Worm (Caenorhabditis elegans) whole organism, young adult: ENCODE measurements around the gene idh-2.

ENCODE experiments used
- C06A6.2 ChIP-seq: fragments of 200-800 bp; sonication (Bioruptor generic); conservative IDR thresholded peaks from 2 replicates; pipeline ENCODE4 v1.3.6; 2022; ENCODE audit warnings: missing genetic modification characterization, missing compliant biosample characterization
- D2030.7 ChIP-seq: fragments of 200-800 bp; sonication (Bioruptor generic); IDR thresholded peaks from 2 replicates; pipeline ENCODE4 v1.3.6; 2022; ENCODE audit warnings: missing genetic modification reagents, missing genetic modification characterization, missing compliant biosample characterization
- F33H1.4 ChIP-seq: fragments of 200-800 bp; sonication (Bioruptor generic); IDR thresholded peaks from 2 replicates; pipeline ENCODE4 v1.3.6; 2022; ENCODE audit warnings: missing genetic modification reagents, missing genetic modification characterization, missing compliant biosample characterization
- F37B4.10 ChIP-seq: fragments of 200-800 bp; sonication (Bioruptor generic); IDR thresholded peaks from 2 replicates; pipeline ENCODE4 v1.3.6; 2022; ENCODE audit warnings: missing genetic modification characterization, missing compliant biosample characterization
- T07F8.4 ChIP-seq: sonication (generic microtip); optimal IDR thresholded peaks from 2 replicates; lab custom pipeline; 2016; ENCODE audit warnings: mild to moderate bottlenecking, missing genetic modification characterization, moderate library complexity, missing compliant biosample characterization
- Y56A3A.18 ChIP-seq: fragments of 200-800 bp; sonication (Bioruptor generic); IDR thresholded peaks from 2 replicates; pipeline ENCODE4 v1.3.6; 2022; ENCODE audit warnings: missing genetic modification reagents, missing genetic modification characterization, missing compliant biosample characterization
- ccch-3 ChIP-seq: fragments of 200-800 bp; sonication (Bioruptor generic); optimal IDR thresholded peaks from 2 replicates; lab custom pipeline; 2018; ENCODE audit warnings: mild to moderate bottlenecking, missing genetic modification characterization, missing compliant biosample characterization
- cebp-2 ChIP-seq: fragments of 200-800 bp; sonication (Bioruptor generic); IDR thresholded peaks from 2 replicates; pipeline ENCODE4 v1.3.6; 2022; ENCODE audit warnings: missing genetic modification characterization, missing compliant biosample characterization
- ceh-100 ChIP-seq: fragments of 200-800 bp; sonication (Bioruptor generic); IDR thresholded peaks from 2 replicates; pipeline ENCODE4 v1.3.6; 2022; ENCODE audit warnings: missing genetic modification reagents, missing genetic modification characterization, missing compliant biosample characterization
- ceh-27 ChIP-seq: fragments of 200-800 bp; sonication (Bioruptor generic); optimal IDR thresholded peaks from 2 replicates; lab custom pipeline; 2018; ENCODE audit warnings: mild to moderate bottlenecking, missing genetic modification characterization, moderate library complexity, missing compliant biosample characterization
- ceh-40 ChIP-seq: fragments of 200-800 bp; sonication (Bioruptor generic); IDR thresholded peaks from 2 replicates; pipeline ENCODE4 v1.3.6; 2022; ENCODE audit warnings: missing genetic modification characterization, missing compliant biosample characterization
- ceh-58 ChIP-seq: fragments of 200-800 bp; sonication (Bioruptor generic); IDR thresholded peaks from 2 replicates; pipeline ENCODE4 v1.3.6; 2022; ENCODE audit warnings: missing genetic modification characterization, missing compliant biosample characterization
- chd-7 ChIP-seq: sonication (generic microtip); optimal IDR thresholded peaks from 2 replicates; lab custom pipeline; 2016; ENCODE audit warnings: mild to moderate bottlenecking, missing genetic modification characterization, moderate library complexity, missing compliant biosample characterization
- dox-1 ChIP-seq: fragments of 200-800 bp; sonication (Bioruptor generic); IDR thresholded peaks from 2 replicates; pipeline ENCODE4 v1.3.6; 2022; ENCODE audit warnings: missing genetic modification reagents, missing genetic modification characterization, missing compliant biosample characterization
- efl-1 ChIP-seq: fragments of 150-350 bp; optimal IDR thresholded peaks from 2 replicates; lab custom pipeline; 2014; ENCODE audit warnings: missing biosample characterization, missing genetic modification reagents, missing genetic modification characterization
- egl-44 ChIP-seq: fragments of 200-800 bp; sonication (Bioruptor generic); IDR thresholded peaks from 2 replicates; pipeline ENCODE4 v1.3.6; 2022; ENCODE audit warnings: missing genetic modification reagents, missing genetic modification characterization, missing compliant biosample characterization
- ets-4 ChIP-seq: fragments of 200-800 bp; sonication (Bioruptor generic); optimal IDR thresholded peaks from 2 replicates; lab custom pipeline; 2018; ENCODE audit warnings: mild to moderate bottlenecking, missing genetic modification characterization, missing compliant biosample characterization
- hmg-1.2 ChIP-seq: fragments of 200-800 bp; sonication (Bioruptor generic); IDR thresholded peaks from 2 replicates; pipeline ENCODE4 v1.3.6; 2022; ENCODE audit warnings: missing genetic modification reagents, missing genetic modification characterization, missing compliant biosample characterization
- hsf-1 ChIP-seq: fragments of 200-800 bp; sonication (Bioruptor generic); IDR thresholded peaks from 2 replicates; pipeline ENCODE4 v1.3.6; 2022; ENCODE audit warnings: missing genetic modification reagents, missing genetic modification characterization, missing compliant biosample characterization
- let-526 ChIP-seq: fragments of 200-800 bp; sonication (Bioruptor generic); IDR thresholded peaks from 2 replicates; pipeline ENCODE4 v1.3.6; 2022; ENCODE audit warnings: missing genetic modification reagents, missing genetic modification characterization, missing compliant biosample characterization
- lin-40 ChIP-seq: sonication (generic microtip); optimal IDR thresholded peaks from 2 replicates; lab custom pipeline; 2016; ENCODE audit warnings: missing genetic modification characterization, mild to moderate bottlenecking, missing compliant biosample characterization, missing genotype, missing genetic modification reagents
- lin-54 ChIP-seq: fragments of 200-800 bp; sonication (Bioruptor generic); optimal IDR thresholded peaks from 2 replicates; lab custom pipeline; 2018; ENCODE audit warnings: mild to moderate bottlenecking, missing genetic modification characterization, missing compliant biosample characterization
- lir-1 ChIP-seq: fragments of 200-800 bp; sonication (Bioruptor generic); conservative IDR thresholded peaks from 2 replicates; pipeline ENCODE4 v1.3.6; 2022; ENCODE audit warnings: missing genetic modification reagents, missing genetic modification characterization, missing compliant biosample characterization
- lsl-1 ChIP-seq: fragments of 200-800 bp; sonication (Bioruptor generic); optimal IDR thresholded peaks from 2 replicates; lab custom pipeline; 2018; ENCODE audit warnings: mild to moderate bottlenecking, missing genetic modification characterization, moderate library complexity, missing compliant biosample characterization
- madf-6 ChIP-seq: fragments of 200-800 bp; sonication (Bioruptor generic); IDR thresholded peaks from 2 replicates; pipeline ENCODE4 v1.3.6; 2022; ENCODE audit warnings: missing genetic modification reagents, missing genetic modification characterization, missing compliant biosample characterization
- madf-8 ChIP-seq: fragments of 200-800 bp; sonication (Bioruptor generic); conservative IDR thresholded peaks from 2 replicates; pipeline ENCODE4 v1.3.6; 2022; ENCODE audit warnings: missing genetic modification reagents, missing genetic modification characterization, missing compliant biosample characterization
- mcd-1 ChIP-seq: fragments of 200-800 bp; sonication (Bioruptor generic); IDR thresholded peaks from 2 replicates; pipeline ENCODE4 v1.3.6; 2022; ENCODE audit warnings: missing genetic modification reagents, missing genetic modification characterization, missing compliant biosample characterization
- mes-4 ChIP-seq: sonication (generic microtip); optimal IDR thresholded peaks from 2 replicates; lab custom pipeline; 2016; ENCODE audit warnings: missing genotype, missing genetic modification characterization, missing compliant biosample characterization
- nfyb-1 ChIP-seq: fragments of 200-800 bp; sonication (Bioruptor generic); IDR thresholded peaks from 2 replicates; pipeline ENCODE4 v1.3.6; 2022; ENCODE audit warnings: missing genetic modification reagents, missing genetic modification characterization, missing compliant biosample characterization
- nhr-120 ChIP-seq: fragments of 200-800 bp; sonication (Bioruptor generic); IDR thresholded peaks from 2 replicates; pipeline ENCODE4 v1.3.6; 2022; ENCODE audit warnings: missing genetic modification characterization, missing compliant biosample characterization
- nhr-27 ChIP-seq: fragments of 200-800 bp; sonication (Bioruptor generic); optimal IDR thresholded peaks from 2 replicates; lab custom pipeline; 2018; ENCODE audit warnings: mild to moderate bottlenecking, missing genetic modification characterization, moderate library complexity, missing compliant biosample characterization
- nhr-80 ChIP-seq: sonication (generic microtip); optimal IDR thresholded peaks from 2 replicates; lab custom pipeline; 2016; ENCODE audit warnings: missing genetic modification characterization, missing compliant biosample characterization
- rcor-1 ChIP-seq: fragments of 200-800 bp; sonication (Bioruptor generic); IDR thresholded peaks from 2 replicates; pipeline ENCODE4 v1.3.6; 2022; ENCODE audit warnings: missing genetic modification reagents, missing genetic modification characterization, missing compliant biosample characterization
- rpc-1 ChIP-seq, 2 experiments: fragments of 150-350 bp in 1 of 2; sonication (generic microtip) in 1 of 2; optimal IDR thresholded peaks; 2 replicates each; lab custom pipeline; 2014 to 2018; ENCODE audit warnings: missing biosample characterization in 1 of 2, missing genetic modification characterization in 1 of 2, missing genetic modification reagents in 1 of 2, missing genotype in 1 of 2
- sdz-38 ChIP-seq: sonication (generic microtip); optimal IDR thresholded peaks from 2 replicates; lab custom pipeline; 2016; ENCODE audit warnings: missing genotype, missing genetic modification characterization, missing compliant biosample characterization
- sea-2 ChIP-seq: fragments of 200-800 bp; sonication (Bioruptor generic); IDR thresholded peaks from 2 replicates; pipeline ENCODE4 v1.3.6; 2022; ENCODE audit warnings: missing genetic modification characterization, missing compliant biosample characterization
- snpc-1.1 ChIP-seq: sonication (generic microtip); optimal IDR thresholded peaks from 2 replicates; lab custom pipeline; 2017; ENCODE audit warnings: missing genetic modification characterization, mild to moderate bottlenecking, missing compliant biosample characterization, antibody characterized with exemption, moderate library complexity, missing genotype, missing genetic modification reagents; ENCODE audit not compliant: insufficient read depth
- somi-1 ChIP-seq: fragments of 200-800 bp; sonication (Bioruptor generic); optimal IDR thresholded peaks from 2 replicates; lab custom pipeline; 2018; ENCODE audit warnings: mild to moderate bottlenecking, missing genetic modification characterization, missing compliant biosample characterization
- xnd-1 ChIP-seq: sonication (generic microtip); optimal IDR thresholded peaks from 2 replicates; lab custom pipeline; 2016; ENCODE audit warnings: missing genotype, missing genetic modification reagents, missing genetic modification characterization, missing compliant biosample characterization
- zim-3 ChIP-seq: sonication (generic microtip); optimal IDR thresholded peaks from 2 replicates; lab custom pipeline; 2017; ENCODE audit warnings: mild to moderate bottlenecking, missing genetic modification characterization, moderate library complexity, missing compliant biosample characterization
- ztf-26 ChIP-seq: sonication (generic microtip); optimal IDR thresholded peaks from 2 replicates; lab custom pipeline; 2017; ENCODE audit warnings: missing genetic modification characterization, missing compliant biosample characterization

idh-2 gene

DNA sequence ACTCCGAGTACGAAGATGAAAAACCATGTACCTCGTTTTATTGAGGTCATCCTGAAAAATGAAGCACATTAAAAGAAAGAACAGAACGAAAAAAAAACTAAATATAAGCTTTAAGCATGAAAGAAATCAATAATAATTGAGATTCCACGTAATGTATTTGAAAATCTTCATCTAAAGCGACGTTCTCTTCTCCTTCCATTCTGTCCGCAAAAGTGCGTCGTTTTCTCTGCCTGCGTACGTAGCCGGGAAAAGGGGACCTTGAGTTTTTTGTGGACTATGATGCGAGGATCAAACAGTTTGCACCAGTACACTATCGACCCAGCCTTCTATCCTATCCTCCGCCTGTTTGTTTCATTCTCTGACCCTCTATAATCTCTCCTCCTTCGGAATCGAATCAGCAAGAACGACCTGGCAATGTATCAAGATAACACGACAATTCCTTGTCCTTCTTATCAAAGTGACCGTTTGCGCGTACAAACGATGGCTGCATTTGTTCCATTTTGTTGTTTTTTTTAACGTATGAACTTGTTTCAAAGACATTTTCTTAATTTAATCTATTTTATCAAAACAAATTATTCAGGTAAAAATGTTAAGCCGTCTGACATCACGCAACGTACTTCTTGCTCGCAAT, at the start of gene idh-2, which contains the start of gene C34F6.7:
Gene idh-2 (plus strand): TSS at position 581 of the 631 bp plus-strand sequence.
Gene C34F6.7 (minus strand): TSS at position 51 of the 631 bp plus-strand sequence.
- peak; percentile 6 for TF ChIP-seq lin-40 (tag; lab: Kevin White, UChicago)
- TF ChIP-seq cebp-2 (GFP tag; lab: Robert Waterston, UW): no peak
- TF ChIP-seq zim-3 (tag; lab: Kevin White, UChicago): no peak
- TF ChIP-seq ets-4: no peak
- TF ChIP-seq nhr-80: peak; percentile 52
- TF ChIP-seq sdz-38 (tag; lab: Kevin White, UChicago): no peak
- peak; percentile 38; the same call in 1 of the 2 replicates for TF ChIP-seq dox-1 (GFP tag; lab: Robert Waterston, UW)
- TF ChIP-seq hmg-1.2: peak; percentile 11; the same call in 1 of the 2 replicates
- 0 out of 2 replicates have a peak, but pooled peaks have one; percentile 22 for TF ChIP-seq nfyb-1
- TF ChIP-seq lsl-1 (GFP tag; lab: Kevin White, UChicago): no peak

DNA sequence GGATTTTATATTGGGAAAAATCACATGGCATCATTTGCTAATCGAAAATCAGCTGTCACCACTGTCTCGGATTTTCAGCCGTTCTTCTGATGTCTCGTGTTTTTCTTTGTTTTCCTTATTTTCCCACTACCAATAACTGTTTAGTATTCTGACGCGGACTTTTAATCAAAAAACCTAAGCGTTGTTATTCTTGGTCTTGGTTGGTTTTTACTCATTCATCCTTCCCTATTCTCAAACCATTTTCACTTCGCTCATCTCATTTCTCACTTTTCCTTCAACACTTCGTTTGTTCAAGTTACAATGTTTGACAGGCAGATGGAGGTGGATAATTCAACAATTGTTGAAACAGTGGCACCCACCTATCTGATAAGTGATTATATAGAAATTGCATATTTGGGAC, 37.2 kb upstream of the idh-2 start, which contains the start of gene gnrr-6:
Gene gnrr-6 (plus strand): TSS at position 301 of the 400 bp plus-strand sequence.
- no peak for TF ChIP-seq chd-7 (tag; lab: Kevin White, UChicago)
- no peak for TF ChIP-seq sea-2 (GFP tag; lab: Robert Waterston, UW)
- no peak for TF ChIP-seq rpc-1 (optimal IDR thresholded peaks at IDR 0.05; lab: Kevin White, UChicago)
- TF ChIP-seq rpc-1 (tag; optimal IDR thresholded peaks at IDR 0.05; lab: Kevin White, UChicago): no peak
- TF ChIP-seq ceh-100 (GFP tag; lab: Robert Waterston, UW): no peak
- no peak for TF ChIP-seq nhr-27 (tag; lab: Kevin White, UChicago)
- TF ChIP-seq let-526 (GFP tag; lab: Robert Waterston, UW): no peak
- no peak for TF ChIP-seq snpc-1.1 (tag; lab: Kevin White, UChicago)
- TF ChIP-seq ccch-3 (GFP tag; lab: Kevin White, UChicago): no peak
- TF ChIP-seq nhr-120 (GFP tag; lab: Robert Waterston, UW): no peak
- no peak for TF ChIP-seq D2030.7 (GFP tag; lab: Robert Waterston, UW)
- TF ChIP-seq F37B4.10: no peak
- TF ChIP-seq ceh-40 (GFP tag; lab: Robert Waterston, UW): no peak
- TF ChIP-seq madf-6: no peak

DNA sequence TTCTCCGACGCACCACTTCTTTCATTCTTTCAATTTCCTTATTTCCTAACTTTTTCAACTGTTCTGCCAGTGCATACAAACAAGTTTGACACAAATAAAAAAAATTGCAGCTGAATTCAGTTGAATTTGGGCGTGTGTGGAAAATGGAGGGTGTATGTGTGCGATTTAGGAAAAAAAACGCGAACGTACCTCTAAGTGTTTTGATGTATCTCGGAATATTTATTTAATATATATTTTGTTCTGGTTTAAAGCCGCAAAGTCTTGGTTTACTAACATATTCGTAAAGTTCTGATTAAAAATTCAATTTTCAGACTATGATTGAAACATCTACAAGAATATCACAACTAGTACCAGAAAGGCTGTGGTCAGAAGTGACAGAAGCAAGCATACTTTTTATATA, 30.3 kb upstream of the idh-2 start, which contains the start of gene gnrr-7:
Gene gnrr-7 (plus strand): TSS at position 301 of the 400 bp plus-strand sequence.
- TF ChIP-seq mcd-1: no peak
- TF ChIP-seq ccch-3 (GFP tag; lab: Kevin White, UChicago): no peak
- TF ChIP-seq T07F8.4: no peak
- no peak for TF ChIP-seq chd-7 (tag; lab: Kevin White, UChicago)
- TF ChIP-seq efl-1 (GFP tag; lab: Kevin White, UChicago): no peak

DNA sequence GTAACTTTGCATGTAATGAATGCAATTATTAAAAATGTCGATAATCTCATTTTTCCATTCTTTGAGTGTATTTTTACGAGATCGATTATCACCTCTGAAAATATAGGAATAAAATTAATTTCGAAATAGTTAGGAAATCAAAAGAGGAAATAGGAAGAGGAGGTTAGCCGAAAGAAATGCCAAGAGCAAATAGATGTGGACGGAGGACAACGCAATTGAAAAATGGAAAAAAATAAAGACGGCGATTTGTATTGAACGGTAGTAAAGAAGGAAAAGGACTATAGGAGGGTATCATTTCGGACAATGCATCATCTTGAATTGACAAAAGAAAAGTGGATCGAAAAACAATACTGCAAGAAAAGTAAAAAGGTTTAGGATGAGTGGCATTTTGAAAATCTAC, 26.3 kb upstream of the idh-2 start, which contains the start of gene F13D2.1:
Gene F13D2.1 (minus strand): TSS at position 101 of the 400 bp plus-strand sequence.
- TF ChIP-seq mes-4 (no peak), hmg-1.2 (no peak), nhr-120 (GFP tag; lab: Robert Waterston, UW) (no peak), ets-4 (no peak), egl-44 (GFP tag; lab: Robert Waterston, UW) (no peak), lir-1 (GFP tag; lab: Robert Waterston, UW) (no peak)

DNA sequence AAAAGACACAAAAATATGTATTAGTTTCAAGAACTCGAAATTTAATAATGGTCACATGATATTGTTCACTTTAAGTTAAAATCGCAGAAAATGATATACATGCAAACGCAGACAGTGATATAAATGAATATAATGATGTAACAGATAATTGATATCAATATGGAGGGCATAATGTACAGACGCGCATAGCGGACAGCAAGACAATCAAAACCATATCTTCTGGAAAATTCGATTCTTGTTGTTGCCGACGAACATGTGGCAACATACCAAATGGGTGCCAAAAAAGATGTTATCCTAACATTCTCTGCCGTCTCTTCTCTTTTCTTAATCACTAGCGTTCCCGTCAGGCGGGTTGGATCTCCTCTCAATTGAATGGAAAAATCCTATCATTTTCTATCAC, 25.4 kb upstream of the idh-2 start:
- TF ChIP-seq lin-54 (no peak), ztf-26 (tag; lab: Kevin White, UChicago) (peak; percentile 42), Y56A3A.18 (no peak), rcor-1 (no peak), somi-1 (GFP tag; lab: Kevin White, UChicago) (peak; percentile 1), lin-40 (tag; lab: Kevin White, UChicago) (no peak), mes-4 (no peak), xnd-1 (tag; lab: Kevin White, UChicago) (no peak), C06A6.2 (GFP tag; lab: Robert Waterston, UW) (no peak), hsf-1 (GFP tag; lab: Robert Waterston, UW) (peak; percentile 54; the same call in 1 of the 2 replicates), madf-8 (GFP tag; lab: Robert Waterston, UW) (no peak), chd-7 (tag; lab: Kevin White, UChicago) (no peak), F33H1.4 (GFP tag; lab: Robert Waterston, UW) (no peak), sdz-38 (tag; lab: Kevin White, UChicago) (no peak), ceh-58 (no peak), ceh-27 (GFP tag; lab: Kevin White, UChicago) (no peak)
